Worm (Caenorhabditis elegans): ENCODE measurements around the gene glb-30.

DNA sequence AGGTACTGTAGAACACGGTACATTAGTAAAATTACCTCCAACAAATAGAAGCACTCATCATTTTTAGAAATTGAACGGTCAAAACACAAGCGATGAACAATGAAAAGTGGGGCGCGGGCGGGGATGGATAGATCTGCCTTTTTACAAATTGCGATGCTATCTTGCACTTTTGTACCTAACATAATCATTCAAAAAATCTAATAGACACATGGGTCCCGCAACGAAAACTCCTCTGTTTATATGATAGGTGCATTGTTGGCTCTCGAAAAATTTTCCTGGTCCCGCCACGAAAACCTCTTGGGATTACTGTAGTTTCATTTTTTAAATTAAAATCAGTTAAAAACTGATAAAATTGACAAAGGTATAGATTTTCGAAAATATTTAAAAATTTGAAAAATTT, 34.1 kb downstream of the glb-30 start, which contains the start of gene Y22D7AL.11:
- no peak for TF ChIP-seq egl-27 (tag; optimal IDR thresholded peaks at IDR 0.05)
- TF ChIP-seq ceh-82 (tag; optimal IDR thresholded peaks at IDR 0.05) = no peak
- TF ChIP-seq T26A8.4 (GFP tag; IDR thresholded peaks at IDR 0.05) = no peak
- TF ChIP-seq duxl-1 (tag; optimal IDR thresholded peaks at IDR 0.05; ENCODE audit: poor library complexity) = no peak
- no peak for TF ChIP-seq F37D6.2 (tag; optimal IDR thresholded peaks at IDR 0.05)
- TF ChIP-seq snpc-4 (tag; optimal IDR thresholded peaks at IDR 0.05) = no peak
- no peak for TF ChIP-seq Y105C5A.15 (GFP tag; IDR thresholded peaks at IDR 0.05)
- TF ChIP-seq ces-1 (GFP tag; optimal IDR thresholded peaks at IDR 0.05) = no peak
- no peak for TF ChIP-seq ztf-11 (tag; optimal IDR thresholded peaks at IDR 0.05)
- no peak for TF ChIP-seq F49E8.2 (tag; optimal IDR thresholded peaks at IDR 0.05; ENCODE audit: borderline replicate concordance)
- TF ChIP-seq skn-1 (tag; optimal IDR thresholded peaks at IDR 0.05) = no peak
- no peak for TF ChIP-seq nhr-25 (tag; optimal IDR thresholded peaks at IDR 0.05; ENCODE audit: borderline replicate concordance, insufficient read depth)
- no peak for TF ChIP-seq unc-39 (tag; optimal IDR thresholded peaks at IDR 0.05)

Data from whole organism, L4 larva.